Worm (Caenorhabditis elegans) whole organism, early embryonic: Measurements from ENCODE around the gene F15B9.8.

ENCODE experiments used
- ama-1 ChIP-seq: fragments of 150-350 bp; optimal IDR thresholded peaks from 2 replicates; lab custom pipeline; 2014
- ceh-36 ChIP-seq: sonication (generic microtip); optimal IDR thresholded peaks from 2 replicates; lab custom pipeline; 2016; ENCODE audit warnings: missing genetic modification characterization, inconsistent platforms, missing compliant biosample characterization
- flt-1 ChIP-seq: fragments of 200-800 bp; sonication (Bioruptor generic); IDR thresholded peaks from 2 replicates; pipeline ENCODE4 v1.3.6; 2022; ENCODE audit warnings: missing genetic modification characterization, missing compliant biosample characterization
- hmg-4 ChIP-seq: fragments of 200-800 bp; sonication (Bioruptor generic); optimal IDR thresholded peaks from 2 replicates; lab custom pipeline; 2018; ENCODE audit warnings: mild to moderate bottlenecking, missing genetic modification characterization, missing compliant biosample characterization
- hnd-1 ChIP-seq: sonication (generic microtip); optimal IDR thresholded peaks from 2 replicates; lab custom pipeline; 2016; ENCODE audit warnings: missing genetic modification characterization, missing compliant biosample characterization
- scrt-1 ChIP-seq: fragments of 200-800 bp; sonication (Bioruptor generic); IDR thresholded peaks from 2 replicates; pipeline ENCODE4 v1.3.6; 2022; ENCODE audit warnings: missing genetic modification characterization, missing compliant biosample characterization
- sea-1 ChIP-seq: fragments of 200-800 bp; sonication (Bioruptor generic); conservative IDR thresholded peaks from 2 replicates; pipeline ENCODE4 v1.3.6; 2022; ENCODE audit warnings: missing genetic modification characterization, missing compliant biosample characterization
- tbx-37 ChIP-seq: fragments of 200-800 bp; sonication (Bioruptor generic); conservative IDR thresholded peaks from 2 replicates; pipeline ENCODE4 v1.3.6; 2022; ENCODE audit warnings: missing genetic modification reagents, missing genetic modification characterization, missing compliant biosample characterization

DNA sequence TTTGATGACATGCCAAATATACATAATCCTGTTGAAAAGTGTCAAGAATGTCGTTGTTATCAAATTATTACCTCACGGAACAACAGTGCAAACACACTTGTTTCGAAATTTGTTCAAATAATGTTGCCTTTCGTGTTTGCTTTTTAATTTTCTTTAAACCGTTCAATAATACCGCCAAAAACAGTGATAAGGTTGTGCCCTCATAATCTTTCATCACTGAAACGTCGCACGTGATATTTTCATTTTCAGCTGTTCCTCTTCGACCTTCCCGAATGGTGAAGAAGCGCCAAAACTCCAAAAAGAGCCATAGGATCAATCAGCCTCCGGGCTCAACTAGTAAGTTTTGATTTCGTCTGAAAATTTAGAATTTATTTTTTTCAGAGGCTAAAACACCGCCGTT, 13.7 kb downstream of the F15B9.8 start, which contains the start of gene inft-2:
- no peak for TF ChIP-seq ama-1 (lab: Kevin White, UChicago)
- no peak for TF ChIP-seq ceh-36 (tag; lab: Kevin White, UChicago)
- TF ChIP-seq flt-1: no peak
- no peak for TF ChIP-seq hmg-4 (GFP tag; lab: Kevin White, UChicago)
- no peak for TF ChIP-seq sea-1 (GFP tag; lab: Robert Waterston, UW)
- no peak for TF ChIP-seq scrt-1
- no peak for TF ChIP-seq tbx-37
- no peak for TF ChIP-seq hnd-1 (tag; lab: Kevin White, UChicago)
